Fruit fly (Drosophila melanogaster) whole organism, adult: ENCODE results near the gene CG1354.

ENCODE experiments used
- CG11617 ChIP-seq: fragments of 200-800 bp; sonication (Bioruptor generic); optimal IDR thresholded peaks from 2 replicates; lab custom pipeline; 2017; ENCODE audit warnings: mild to moderate bottlenecking, missing biosample characterization, missing genetic modification reagents, missing genetic modification characterization
- CG12768 ChIP-seq: fragments of 200-800 bp; sonication (Bioruptor generic); optimal IDR thresholded peaks from 2 replicates; lab custom pipeline; 2017; ENCODE audit warnings: missing biosample characterization, missing genetic modification characterization, mild to moderate bottlenecking, moderate library complexity, missing genetic modification reagents
- CG14711 ChIP-seq: fragments of 200-800 bp; sonication (Bioruptor generic); optimal IDR thresholded peaks from 2 replicates; lab custom pipeline; 2018; ENCODE audit warnings: missing biosample characterization, mild to moderate bottlenecking, missing genetic modification characterization, moderate library complexity
- CG1620 ChIP-seq: fragments of 200-800 bp; sonication (Bioruptor generic); optimal IDR thresholded peaks from 2 replicates; lab custom pipeline; 2016; ENCODE audit warnings: missing biosample characterization, missing genetic modification characterization
- CG33017 ChIP-seq: fragments of 200-800 bp; sonication (Bioruptor generic); optimal IDR thresholded peaks from 2 replicates; lab custom pipeline; 2018; ENCODE audit warnings: missing biosample characterization, mild to moderate bottlenecking, missing genetic modification characterization, moderate library complexity
- CG5204 ChIP-seq: fragments of 200-800 bp; sonication (Bioruptor generic); optimal IDR thresholded peaks from 2 replicates; lab custom pipeline; 2016; ENCODE audit warnings: missing biosample characterization, missing genetic modification characterization
- CG7045 ChIP-seq: fragments of 200-800 bp; sonication (Bioruptor generic); optimal IDR thresholded peaks from 2 replicates; lab custom pipeline; 2017; ENCODE audit warnings: missing biosample characterization, mild to moderate bottlenecking, missing genetic modification characterization
- CG7101 ChIP-seq: fragments of 200-800 bp; sonication (Bioruptor generic); optimal IDR thresholded peaks from 2 replicates; lab custom pipeline; 2018; ENCODE audit warnings: missing biosample characterization, mild to moderate bottlenecking, missing genetic modification characterization, moderate library complexity
- Clk ChIP-seq: fragments of 200-800 bp; sonication (Bioruptor generic); optimal IDR thresholded peaks from 2 replicates; lab custom pipeline; 2017; ENCODE audit warnings: missing biosample characterization, missing genetic modification characterization
- Crg-1 ChIP-seq: fragments of 200-800 bp; sonication (Bioruptor generic); optimal IDR thresholded peaks from 2 replicates; lab custom pipeline; 2016; ENCODE audit warnings: missing biosample characterization, missing genetic modification characterization
- Hr96 ChIP-seq: fragments of 200-800 bp; sonication (Bioruptor generic); optimal IDR thresholded peaks from 2 replicates; lab custom pipeline; 2016; ENCODE audit warnings: missing biosample characterization, missing genetic modification characterization
- Mnt ChIP-seq: fragments of 200-800 bp; sonication (Bioruptor generic); optimal IDR thresholded peaks from 2 replicates; lab custom pipeline; 2016; ENCODE audit warnings: missing biosample characterization, mild to moderate bottlenecking, missing genetic modification characterization
- bab1 ChIP-seq: fragments of 200-800 bp; sonication (Bioruptor generic); optimal IDR thresholded peaks from 3 replicates; lab custom pipeline; 2019; ENCODE audit warnings: missing biosample characterization, mild to moderate bottlenecking, missing genetic modification characterization, moderate library complexity
- cic ChIP-seq: fragments of 200-800 bp; sonication (Bioruptor generic); optimal IDR thresholded peaks from 2 replicates; lab custom pipeline; 2017; ENCODE audit warnings: missing biosample characterization, mild to moderate bottlenecking, missing genetic modification characterization, moderate library complexity
- cnc ChIP-seq, 2 experiments: fragments of >200 bp; optimal IDR thresholded peaks; 2 replicates each; lab custom pipeline; 2017
- kay ChIP-seq: fragments of 200-800 bp; sonication (Bioruptor generic); peaks from one replicate; lab custom pipeline; 2016; ENCODE audit warnings: missing biosample characterization, missing genetic modification characterization, borderline replicate concordance
- ovo ChIP-seq: fragments of 200-800 bp; sonication (Bioruptor generic); optimal IDR thresholded peaks from 2 replicates; lab custom pipeline; 2016; ENCODE audit warnings: missing biosample characterization, missing genetic modification characterization
- pad ChIP-seq: fragments of 200-800 bp; sonication (Bioruptor generic); optimal IDR thresholded peaks from 3 replicates; lab custom pipeline; 2017; ENCODE audit warnings: missing biosample characterization, missing genetic modification characterization, mild to moderate bottlenecking, moderate library complexity, missing genetic modification reagents
- tj ChIP-seq: fragments of 200-800 bp; sonication (Bioruptor generic); optimal IDR thresholded peaks from 3 replicates; lab custom pipeline; 2017; ENCODE audit warnings: missing biosample characterization, mild to moderate bottlenecking, missing genetic modification characterization, moderate library complexity
- toe ChIP-seq: fragments of 200-800 bp; sonication (Bioruptor generic); optimal IDR thresholded peaks from 2 replicates; lab custom pipeline; 2016; ENCODE audit warnings: missing biosample characterization, missing genetic modification characterization

The CG1354 gene

dm6 chrX:9749745-9750144, 28.8 kb upstream of the CG1354 start:
- TF ChIP-seq toe (GFP tag; lab: Kevin White, UChicago) (no peak), ovo (GFP tag; lab: Kevin White, UChicago) (no peak)

DNA sequence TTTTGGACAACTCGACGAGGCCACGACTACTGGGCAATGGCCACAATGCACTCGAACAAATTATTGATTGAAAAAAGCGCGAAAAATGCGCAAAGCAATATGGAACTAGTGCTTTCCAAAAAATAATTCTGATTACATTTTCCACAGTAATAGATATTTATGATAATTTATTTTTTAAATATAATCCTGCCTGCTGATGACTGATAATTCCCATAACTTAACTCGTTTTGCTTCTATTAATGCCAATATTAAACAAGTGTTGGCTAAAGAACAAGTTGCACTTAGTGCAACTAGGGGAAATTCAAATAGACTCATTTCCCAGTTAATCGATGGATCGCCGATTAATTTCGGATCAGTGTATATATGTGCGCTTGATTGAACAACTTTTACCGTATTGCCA, 27.1 kb upstream of the CG1354 start:
- TF ChIP-seq Hr96 (GFP tag; lab: Kevin White, UChicago) (no peak), CG7045 (GFP tag; lab: Kevin White, UChicago) (no peak), toe (GFP tag; lab: Kevin White, UChicago) (no peak), CG33017 (no peak), pad (no peak), cic (GFP tag; lab: Kevin White, UChicago) (no peak), CG7101 (tag; lab: Kevin White, UChicago) (no peak), CG11617 (GFP tag; lab: Kevin White, UChicago) (no peak), ovo (GFP tag; lab: Kevin White, UChicago) (no peak), bab1 (GFP tag; lab: Kevin White, UChicago) (no peak), tj (no peak), Clk (GFP tag; lab: Kevin White, UChicago) (no peak), Mnt (GFP tag; lab: Kevin White, UChicago) (no peak)

dm6 chrX:9753353-9753752, 25.2 kb upstream of the CG1354 start:
- TF ChIP-seq CG5204: no peak
- no peak for TF ChIP-seq CG7045 (GFP tag; lab: Kevin White, UChicago)
- TF ChIP-seq toe (GFP tag; lab: Kevin White, UChicago): no peak
- no peak for TF ChIP-seq CG11617 (GFP tag; lab: Kevin White, UChicago)
- TF ChIP-seq ovo (GFP tag; lab: Kevin White, UChicago): no peak
- TF ChIP-seq Crg-1 (GFP tag; lab: Kevin White, UChicago): no peak
- TF ChIP-seq CG14711 (tag; lab: Kevin White, UChicago): no peak
- no peak for TF ChIP-seq Clk (GFP tag; lab: Kevin White, UChicago)

DNA sequence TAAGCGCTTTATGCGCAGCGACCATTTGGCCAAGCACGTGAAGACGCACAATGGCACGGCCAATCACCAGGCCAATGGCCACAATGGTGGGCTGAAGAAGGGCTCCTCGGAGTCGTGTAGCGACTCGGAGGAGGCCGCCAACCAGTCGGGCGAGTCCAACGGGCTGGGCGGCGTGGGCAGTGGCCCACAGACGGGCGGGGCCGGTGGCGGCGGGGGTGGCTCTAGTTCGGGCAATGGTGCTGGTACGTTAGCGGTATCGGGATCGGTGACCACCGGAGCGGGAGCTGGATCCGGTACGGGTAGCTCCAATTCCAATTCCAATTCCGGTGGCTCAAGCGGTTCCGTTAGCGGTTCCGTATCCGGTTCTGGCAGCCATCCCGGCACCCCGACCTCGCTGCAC, 24.1 kb upstream of the CG1354 start:
- TF ChIP-seq CG12768 (GFP tag; lab: Kevin White, UChicago) (no peak), tj (no peak), Clk (GFP tag; lab: Kevin White, UChicago) (no peak), CG7101 (tag; lab: Kevin White, UChicago) (no peak), CG1620 (no peak), CG14711 (tag; lab: Kevin White, UChicago) (no peak), kay (GFP tag; lab: Kevin White, UChicago) (no peak), ovo (GFP tag; lab: Kevin White, UChicago) (no peak), cic (GFP tag; lab: Kevin White, UChicago) (no peak), CG33017 (no peak), CG11617 (GFP tag; lab: Kevin White, UChicago) (no peak), toe (GFP tag; lab: Kevin White, UChicago) (no peak), bab1 (GFP tag; lab: Kevin White, UChicago) (no peak), Mnt (GFP tag; lab: Kevin White, UChicago) (no peak), Crg-1 (GFP tag; lab: Kevin White, UChicago) (no peak), CG5204 (no peak), pad (no peak), CG7045 (GFP tag; lab: Kevin White, UChicago) (no peak), cnc (optimal IDR thresholded peaks at IDR 0.05; lab: Kevin White, UChicago) (no peak), Hr96 (GFP tag; lab: Kevin White, UChicago) (no peak)

dm6 chrX:9757976-9758375, 20.6 kb upstream of the CG1354 start:
- TF ChIP-seq CG12768 (GFP tag; lab: Kevin White, UChicago): no peak
- no peak for TF ChIP-seq CG33017
- no peak for TF ChIP-seq CG1620
- no peak for TF ChIP-seq cic (GFP tag; lab: Kevin White, UChicago)
- TF ChIP-seq pad: no peak
- no peak for TF ChIP-seq Clk (GFP tag; lab: Kevin White, UChicago)
- TF ChIP-seq CG11617 (GFP tag; lab: Kevin White, UChicago): no peak
- TF ChIP-seq ovo (GFP tag; lab: Kevin White, UChicago): no peak
- no peak for TF ChIP-seq toe (GFP tag; lab: Kevin White, UChicago)
- TF ChIP-seq tj: no peak
- TF ChIP-seq CG5204: no peak
- no peak for TF ChIP-seq kay (GFP tag; lab: Kevin White, UChicago)
- TF ChIP-seq Hr96 (GFP tag; lab: Kevin White, UChicago): no peak
- no peak for TF ChIP-seq Crg-1 (GFP tag; lab: Kevin White, UChicago)
- no peak for TF ChIP-seq CG7045 (GFP tag; lab: Kevin White, UChicago)
- TF ChIP-seq Mnt (GFP tag; lab: Kevin White, UChicago): no peak

DNA sequence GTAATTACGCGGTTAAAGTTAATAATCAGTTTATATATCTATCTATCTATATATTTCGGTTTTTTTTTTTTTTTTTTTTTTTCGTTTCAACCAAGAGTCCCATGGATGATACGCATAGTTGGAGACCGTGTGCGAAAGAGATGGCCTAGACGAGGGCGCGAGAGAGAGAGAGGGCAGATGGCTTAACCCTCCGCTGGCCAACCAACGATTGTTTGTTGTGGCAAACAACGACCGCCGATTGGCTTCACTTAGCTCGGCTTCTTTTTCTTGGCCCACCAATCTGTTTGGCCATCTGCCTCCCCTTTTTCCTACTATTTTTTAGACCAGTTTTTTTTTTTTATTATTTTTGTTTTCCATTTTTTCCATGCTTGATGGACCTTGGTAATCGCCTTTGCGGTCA, 13.0 kb upstream of the CG1354 start:
- TF ChIP-seq CG11617 (GFP tag; lab: Kevin White, UChicago) (no peak), Hr96 (GFP tag; lab: Kevin White, UChicago) (no peak)

- TF ChIP-seq Crg-1 (GFP tag; lab: Kevin White, UChicago): no peak
- no peak for TF ChIP-seq kay (GFP tag; lab: Kevin White, UChicago)
- no peak for TF ChIP-seq toe (GFP tag; lab: Kevin White, UChicago)
- TF ChIP-seq CG11617 (GFP tag; lab: Kevin White, UChicago): no peak
- TF ChIP-seq CG33017: no peak
- TF ChIP-seq CG14711 (tag; lab: Kevin White, UChicago): no peak
- TF ChIP-seq pad: no peak
These were observed 7.5 kb upstream of the CG1354 start for dm6 chrX:9771084-9771483.
